Worm (Caenorhabditis elegans) whole organism, late embryonic: ENCODE results near the gene lin-5.

Source experiments
- C08G9.2 ChIP-seq: sonication (generic microtip); optimal IDR thresholded peaks from 2 replicates; lab custom pipeline; 2016; ENCODE audit warnings: mild to moderate bottlenecking, missing genetic modification characterization, moderate library complexity, missing compliant biosample characterization
- C38D4.7 ChIP-seq: fragments of 200-800 bp; sonication (Bioruptor generic); optimal IDR thresholded peaks from 2 replicates; lab custom pipeline; 2018; ENCODE audit warnings: mild to moderate bottlenecking, missing genetic modification characterization, moderate library complexity, missing compliant biosample characterization
- F13H6.1 ChIP-seq: sonication (generic microtip); optimal IDR thresholded peaks from 2 replicates; lab custom pipeline; 2016; ENCODE audit warnings: missing genetic modification characterization, missing compliant biosample characterization
- K02D7.2 ChIP-seq: sonication (generic microtip); optimal IDR thresholded peaks from 2 replicates; lab custom pipeline; 2017; ENCODE audit warnings: mild to moderate bottlenecking, missing genetic modification characterization, missing compliant biosample characterization
- T23F11.4 ChIP-seq: fragments of 200-800 bp; sonication (Bioruptor generic); optimal IDR thresholded peaks from 2 replicates; lab custom pipeline; 2018; ENCODE audit warnings: mild to moderate bottlenecking, missing genetic modification characterization, missing compliant biosample characterization
- ama-1 ChIP-seq: fragments of 150-350 bp; optimal IDR thresholded peaks from 2 replicates; lab custom pipeline; 2014
- ceh-14 ChIP-seq: sonication (generic microtip); optimal IDR thresholded peaks from 2 replicates; lab custom pipeline; 2016; ENCODE audit warnings: missing genotype, missing genetic modification characterization, missing compliant biosample characterization
- ceh-18 ChIP-seq: sonication (generic microtip); optimal IDR thresholded peaks from 2 replicates; lab custom pipeline; 2016; ENCODE audit warnings: missing genetic modification characterization, missing compliant biosample characterization
- ceh-19 ChIP-seq: fragments of 200-800 bp; sonication (Bioruptor generic); optimal IDR thresholded peaks from 2 replicates; lab custom pipeline; 2018; ENCODE audit warnings: mild to moderate bottlenecking, missing genetic modification characterization, missing compliant biosample characterization
- ceh-24 ChIP-seq: sonication (generic microtip); optimal IDR thresholded peaks from 2 replicates; lab custom pipeline; 2016; ENCODE audit warnings: mild to moderate bottlenecking, missing genetic modification characterization, missing compliant biosample characterization
- ceh-30 ChIP-seq: fragments of 150-350 bp; optimal IDR thresholded peaks from 2 replicates; lab custom pipeline; 2014; ENCODE audit warnings: missing biosample characterization, missing genetic modification characterization
- ceh-31 ChIP-seq: sonication (generic microtip); optimal IDR thresholded peaks from 2 replicates; lab custom pipeline; 2016; ENCODE audit warnings: missing genetic modification characterization, missing compliant biosample characterization
- ceh-34 ChIP-seq: sonication (generic microtip); optimal IDR thresholded peaks from 2 replicates; lab custom pipeline; 2016; ENCODE audit warnings: mild to moderate bottlenecking, missing genetic modification characterization, missing compliant biosample characterization
- ceh-48 ChIP-seq: sonication (generic microtip); optimal IDR thresholded peaks from 2 replicates; lab custom pipeline; 2016; ENCODE audit warnings: missing genetic modification characterization, inconsistent platforms, missing compliant biosample characterization
- dmd-4 ChIP-seq: sonication (generic microtip); optimal IDR thresholded peaks from 2 replicates; lab custom pipeline; 2016; ENCODE audit warnings: borderline replicate concordance, missing genetic modification characterization, missing compliant biosample characterization
- dve-1 ChIP-seq: sonication (generic microtip); optimal IDR thresholded peaks from 2 replicates; lab custom pipeline; 2017; ENCODE audit warnings: antibody characterized with exemption, mild to moderate bottlenecking, missing genetic modification characterization, missing compliant biosample characterization
- elt-2 ChIP-seq: sonication (generic microtip); optimal IDR thresholded peaks from 2 replicates; lab custom pipeline; 2016; ENCODE audit warnings: missing genetic modification reagents, missing genetic modification characterization, missing compliant biosample characterization
- eyg-1 ChIP-seq: sonication (generic microtip); optimal IDR thresholded peaks from 2 replicates; lab custom pipeline; 2016; ENCODE audit warnings: missing genotype, missing genetic modification characterization, missing compliant biosample characterization
- fax-1 ChIP-seq: sonication (generic microtip); optimal IDR thresholded peaks from 2 replicates; lab custom pipeline; 2016; ENCODE audit warnings: missing genotype, missing genetic modification characterization, missing compliant biosample characterization
- hlh-13 ChIP-seq: fragments of 200-800 bp; sonication (Bioruptor generic); optimal IDR thresholded peaks from 2 replicates; lab custom pipeline; 2018; ENCODE audit warnings: mild to moderate bottlenecking, missing genetic modification characterization, missing compliant biosample characterization
- hlh-15 ChIP-seq: sonication (generic microtip); optimal IDR thresholded peaks from 2 replicates; lab custom pipeline; 2016; ENCODE audit warnings: missing genetic modification characterization, missing compliant biosample characterization
- lim-6 ChIP-seq: sonication (generic microtip); optimal IDR thresholded peaks from 2 replicates; lab custom pipeline; 2016; ENCODE audit warnings: missing genetic modification characterization, missing compliant biosample characterization
- madf-2 ChIP-seq: sonication (generic microtip); optimal IDR thresholded peaks from 2 replicates; lab custom pipeline; 2017; ENCODE audit warnings: missing genetic modification characterization, missing compliant biosample characterization
- mec-3 ChIP-seq: sonication (generic microtip); optimal IDR thresholded peaks from 2 replicates; lab custom pipeline; 2016; ENCODE audit warnings: borderline replicate concordance, missing genetic modification characterization, missing compliant biosample characterization
- nhr-11 ChIP-seq: fragments of 150-350 bp; optimal IDR thresholded peaks from 2 replicates; lab custom pipeline; 2014; ENCODE audit warnings: missing biosample characterization, missing genetic modification characterization
- npax-4 ChIP-seq: sonication (generic microtip); optimal IDR thresholded peaks from 2 replicates; lab custom pipeline; 2016; ENCODE audit warnings: missing genetic modification characterization, missing compliant biosample characterization
- pag-3 ChIP-seq: sonication (generic microtip); optimal IDR thresholded peaks from 2 replicates; lab custom pipeline; 2016; ENCODE audit warnings: missing compliant biosample characterization, missing genetic modification characterization, borderline replicate concordance
- pat-9 ChIP-seq: fragments of 200-800 bp; sonication (Bioruptor generic); optimal IDR thresholded peaks from 2 replicates; lab custom pipeline; 2018; ENCODE audit warnings: mild to moderate bottlenecking, missing genetic modification characterization, moderate library complexity, missing compliant biosample characterization
- pha-2 ChIP-seq: sonication (generic microtip); optimal IDR thresholded peaks from 2 replicates; lab custom pipeline; 2017; ENCODE audit warnings: mild to moderate bottlenecking, missing genetic modification characterization, missing compliant biosample characterization
- pha-4 ChIP-seq: fragments of 150-350 bp; optimal IDR thresholded peaks from 2 replicates; lab custom pipeline; 2018; ENCODE audit warnings: missing biosample characterization, missing genetic modification reagents, missing genetic modification characterization
- pqm-1 ChIP-seq: sonication (generic microtip); optimal IDR thresholded peaks from 2 replicates; lab custom pipeline; 2016; ENCODE audit warnings: missing genetic modification characterization, missing compliant biosample characterization
- ref-2 ChIP-seq: sonication (generic microtip); optimal IDR thresholded peaks from 2 replicates; lab custom pipeline; 2016; ENCODE audit warnings: missing genetic modification characterization, missing compliant biosample characterization
- sox-2 ChIP-seq: fragments of 200-800 bp; sonication (Bioruptor generic); IDR thresholded peaks from 2 replicates; pipeline ENCODE4 v1.3.6; 2022; ENCODE audit warnings: missing genetic modification reagents, missing genetic modification characterization, missing compliant biosample characterization
- ttx-3 ChIP-seq: sonication (generic microtip); optimal IDR thresholded peaks from 2 replicates; lab custom pipeline; 2016; ENCODE audit warnings: missing genetic modification reagents, missing genetic modification characterization, missing compliant biosample characterization
- unc-3 ChIP-seq, 2 experiments: fragments of 200-800 bp in 1 of 2; sonication (Bioruptor generic) in 1 of 2; sonication (generic microtip) in 1 of 2; conservative IDR thresholded peaks in 1 of 2; optimal IDR thresholded peaks in 1 of 2; 2 replicates each; pipeline versions ENCODE4 v1.3.6 to Lab custom; 2016 to 2022; ENCODE audit warnings: missing compliant biosample characterization in 2 of 2, missing genetic modification characterization in 2 of 2, missing genetic modification reagents in 1 of 2
- unc-42 ChIP-seq: sonication (generic microtip); optimal IDR thresholded peaks from 2 replicates; lab custom pipeline; 2016; ENCODE audit warnings: missing genotype, missing genetic modification characterization, missing compliant biosample characterization
- unc-55 ChIP-seq: sonication (generic microtip); optimal IDR thresholded peaks from 2 replicates; lab custom pipeline; 2017; ENCODE audit warnings: missing biosample characterization, missing genetic modification reagents, missing genetic modification characterization
- unc-86 ChIP-seq: sonication (generic microtip); optimal IDR thresholded peaks from 2 replicates; lab custom pipeline; 2016; ENCODE audit warnings: missing genetic modification characterization, missing compliant biosample characterization

Gene lin-5

DNA sequence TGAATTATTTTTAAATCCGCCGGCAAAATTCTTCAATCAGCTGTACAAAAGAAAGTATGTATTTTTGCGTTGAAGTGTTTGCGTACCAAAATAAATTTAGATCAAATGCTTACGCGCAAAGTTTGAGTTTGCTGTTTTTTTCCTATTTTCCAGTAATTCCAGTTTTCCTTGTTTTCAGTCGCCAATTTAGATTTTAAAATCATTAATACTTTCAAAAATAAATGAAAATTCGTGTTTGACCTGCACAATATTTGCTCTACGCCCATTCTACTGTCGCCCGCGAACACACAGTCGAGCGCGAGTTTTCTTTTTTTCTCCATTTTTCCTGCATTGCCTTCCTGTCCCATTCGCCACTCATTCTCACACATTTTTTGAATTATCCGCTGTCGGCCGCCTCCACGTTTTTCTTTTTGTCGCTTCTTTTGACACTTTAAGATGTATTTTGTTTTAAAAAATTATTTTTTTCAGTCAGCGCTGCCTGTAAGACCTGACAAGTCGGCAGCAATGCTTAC, 32.4 kb downstream of the lin-5 start, which contains the start of gene ptc-1:
ptc-1 (plus strand) TSS at position 462 of the 512 bp plus-strand sequence.
- TF ChIP-seq pat-9 (no peak), npax-4 (tag; lab: Kevin White, UChicago) (no peak), K02D7.2 (tag; lab: Kevin White, UChicago) (no peak), ceh-14 (tag; lab: Kevin White, UChicago) (no peak), madf-2 (tag; lab: Kevin White, UChicago) (no peak), pqm-1 (tag; lab: Kevin White, UChicago) (no peak), ceh-30 (tag; lab: Kevin White, UChicago) (no peak), ttx-3 (tag; lab: Kevin White, UChicago) (no peak), sox-2 (GFP tag; lab: Robert Waterston, UW) (no peak), ceh-31 (no peak), ama-1 (no peak), ceh-18 (tag; lab: Kevin White, UChicago) (no peak), unc-3 (GFP tag; conservative IDR thresholded peaks at IDR 0.05; lab: Robert Waterston, UW) (no peak), unc-3 (tag; optimal IDR thresholded peaks at IDR 0.05; lab: Kevin White, UChicago) (no peak), ceh-19 (GFP tag; lab: Kevin White, UChicago) (no peak), ref-2 (tag; lab: Kevin White, UChicago) (no peak), hlh-13 (no peak), eyg-1 (tag; lab: Kevin White, UChicago) (no peak)

DNA sequence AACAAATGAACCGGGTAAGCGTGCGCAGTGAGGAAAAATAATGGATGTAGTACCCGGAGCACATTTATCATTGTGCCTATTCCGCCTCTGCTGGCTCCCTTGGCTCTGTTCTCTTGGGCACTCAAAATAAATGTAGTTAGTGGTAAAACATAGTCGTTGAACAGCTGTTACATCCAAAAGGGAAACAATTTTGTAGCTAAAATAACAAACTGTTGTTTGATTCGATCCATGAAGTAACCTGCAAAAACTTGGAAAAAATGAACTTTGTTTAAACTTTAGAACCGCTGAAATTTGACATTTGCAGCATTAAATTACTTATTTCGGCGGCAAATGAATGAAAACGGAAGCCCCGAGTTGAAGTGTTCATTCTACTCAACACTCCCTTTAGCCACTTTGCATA, 33.3 kb downstream of the lin-5 start:
- TF ChIP-seq pha-4 (tag; lab: Kevin White, UChicago) (no peak), nhr-11 (tag; lab: Kevin White, UChicago) (no peak), ceh-34 (tag; lab: Kevin White, UChicago) (peak; percentile 69), eyg-1 (tag; lab: Kevin White, UChicago) (no peak)

DNA sequence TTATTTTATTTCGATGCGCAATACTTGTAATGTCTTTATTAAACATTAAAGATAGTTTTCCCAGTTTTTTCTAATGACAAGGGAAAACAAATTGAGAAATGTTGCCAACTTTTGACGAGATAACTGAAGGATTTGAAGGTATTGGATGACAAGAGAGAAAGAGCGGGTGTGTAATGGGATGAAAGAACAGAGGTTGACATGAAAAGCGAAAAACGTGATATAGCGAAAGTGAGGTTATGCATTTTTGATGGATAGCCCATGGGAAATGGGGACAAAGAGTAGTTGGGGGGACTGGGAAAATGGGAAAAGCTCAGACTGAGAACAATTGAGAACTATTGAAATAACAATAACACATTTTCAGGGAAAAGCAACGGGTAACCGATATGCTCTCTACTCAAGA, 34.8 kb downstream of the lin-5 start:
- TF ChIP-seq pag-3 (tag; lab: Kevin White, UChicago) (no peak), C38D4.7 (GFP tag; lab: Kevin White, UChicago) (no peak), dmd-4 (no peak), ceh-19 (GFP tag; lab: Kevin White, UChicago) (no peak), unc-55 (peak; percentile 54)
- TF ChIP-seq, all 69 proteins: peak for 1

DNA sequence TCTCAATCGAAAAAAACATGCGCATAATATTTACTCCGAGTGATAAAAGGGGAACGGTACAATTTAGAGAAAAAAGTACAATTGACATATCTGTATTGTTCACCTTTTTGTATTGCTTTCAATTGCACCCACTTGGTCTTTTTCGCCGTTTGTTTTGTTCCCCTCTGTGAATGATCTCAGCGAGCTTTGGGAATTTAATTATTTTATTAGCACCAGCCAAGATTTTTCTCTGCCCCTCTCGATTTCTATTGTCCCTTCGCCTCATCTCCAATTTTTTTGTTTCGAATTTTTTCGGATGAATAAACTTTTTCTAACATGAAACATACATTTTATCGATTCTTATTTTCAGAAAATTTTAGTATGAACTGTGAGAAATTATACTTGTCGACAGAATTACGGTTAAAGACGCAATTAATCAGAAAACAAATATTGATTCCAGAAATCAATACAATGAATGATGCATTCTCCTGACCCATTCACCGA, 39.9 kb downstream of the lin-5 start, which contains the start of gene rev-1:
rev-1 (plus strand) TSS at position 433 of the 483 bp plus-strand sequence.
- TF ChIP-seq hlh-15 (tag; lab: Kevin White, UChicago) (no peak), unc-42 (tag; lab: Kevin White, UChicago) (peak; percentile 40)
- TF ChIP-seq, all 69 proteins: peak for 1

DNA sequence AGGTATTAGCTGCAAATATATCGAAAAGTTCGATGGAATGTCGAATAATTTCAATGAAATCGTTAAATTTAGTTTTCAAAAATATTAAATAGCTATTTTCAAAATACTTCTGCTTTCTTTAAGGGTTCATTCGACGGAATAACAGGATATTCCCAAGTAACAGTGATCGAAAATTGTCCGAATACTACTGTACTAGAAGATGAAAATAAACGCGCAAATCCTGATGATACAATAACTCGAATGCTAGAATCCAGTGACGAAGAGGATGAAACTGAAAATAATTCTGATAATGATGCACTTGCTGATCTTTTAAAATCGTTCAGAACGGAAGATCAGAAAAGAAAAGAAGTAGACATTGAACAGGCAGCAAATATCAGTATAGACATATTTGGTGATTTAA, 40.4 kb downstream of the lin-5 start:
- no peak for TF ChIP-seq dmd-4
- no peak for TF ChIP-seq mec-3
- no peak for TF ChIP-seq ceh-30 (tag; lab: Kevin White, UChicago)
- TF ChIP-seq unc-55 = no peak
- no peak for TF ChIP-seq ceh-19 (GFP tag; lab: Kevin White, UChicago)
- TF ChIP-seq F13H6.1 (tag; lab: Kevin White, UChicago) = no peak
- no peak for TF ChIP-seq pat-9
- TF ChIP-seq unc-86 (tag; lab: Kevin White, UChicago) = no peak
- TF ChIP-seq ceh-48 (tag; lab: Kevin White, UChicago) = no peak
- TF ChIP-seq pha-2 (tag; lab: Kevin White, UChicago) = no peak
- TF ChIP-seq elt-2 = no peak
- TF ChIP-seq ceh-24 (tag; lab: Kevin White, UChicago) = no peak
- no peak for TF ChIP-seq T23F11.4 (GFP tag; lab: Kevin White, UChicago)
- TF ChIP-seq eyg-1 (tag; lab: Kevin White, UChicago) = no peak
- no peak for TF ChIP-seq C08G9.2
- no peak for TF ChIP-seq lim-6 (tag; lab: Kevin White, UChicago)
- no peak for TF ChIP-seq fax-1 (tag; lab: Kevin White, UChicago)
- no peak for TF ChIP-seq unc-3 (GFP tag; conservative IDR thresholded peaks at IDR 0.05; lab: Robert Waterston, UW)
- TF ChIP-seq unc-3 (tag; optimal IDR thresholded peaks at IDR 0.05; lab: Kevin White, UChicago) = no peak
- TF ChIP-seq dve-1 (tag; lab: Kevin White, UChicago) = no peak
- TF ChIP-seq, all 69 proteins: peak for 0
